Fruit fly (Drosophila melanogaster) whole organism, embryonic: ENCODE data around the gene dind.

Experiments used
- BEAF-32 ChIP-seq: fragments of 200-800 bp; sonication (Bioruptor generic); optimal IDR thresholded peaks from 3 replicates; lab custom pipeline; 2017; ENCODE audit warnings: missing biosample characterization, missing genetic modification characterization, mild to moderate bottlenecking, moderate library complexity, missing genetic modification reagents
- Blimp-1 ChIP-seq: fragments of 200-800 bp; sonication (Bioruptor generic); optimal IDR thresholded peaks from 3 replicates; lab custom pipeline; 2018; ENCODE audit warnings: missing biosample characterization, missing genetic modification characterization, mild to moderate bottlenecking, moderate library complexity, missing genetic modification reagents
- CG10147 ChIP-seq: fragments of 200-800 bp; sonication (Bioruptor generic); optimal IDR thresholded peaks from 2 replicates; lab custom pipeline; 2019; ENCODE audit warnings: missing biosample characterization, mild to moderate bottlenecking, missing genetic modification characterization, moderate library complexity
- CG10267 ChIP-seq: fragments of 200-800 bp; sonication (Bioruptor generic); optimal IDR thresholded peaks from 2 replicates; lab custom pipeline; 2018; ENCODE audit warnings: missing biosample characterization, mild to moderate bottlenecking, missing genetic modification characterization, moderate library complexity
- CG10274 ChIP-seq: fragments of 200-800 bp; sonication (Bioruptor generic); optimal IDR thresholded peaks from 3 replicates; lab custom pipeline; 2017; ENCODE audit warnings: missing biosample characterization, mild to moderate bottlenecking, missing genetic modification characterization
- CG12155 ChIP-seq: fragments of 200-800 bp; sonication (Bioruptor generic); optimal IDR thresholded peaks from 3 replicates; lab custom pipeline; 2016; ENCODE audit warnings: missing biosample characterization, missing genetic modification characterization
- CG12769 ChIP-seq: fragments of 200-800 bp; sonication (Bioruptor generic); optimal IDR thresholded peaks from 2 replicates; lab custom pipeline; 2019; ENCODE audit warnings: missing biosample characterization, mild to moderate bottlenecking, missing genetic modification characterization, moderate library complexity
- CG14965 ChIP-seq: fragments of 200-800 bp; sonication (Bioruptor generic); optimal IDR thresholded peaks from 2 replicates; lab custom pipeline; 2016; ENCODE audit warnings: missing biosample characterization, missing genetic modification characterization, borderline replicate concordance
- CG15696 ChIP-seq: fragments of 200-800 bp; sonication (Bioruptor generic); optimal IDR thresholded peaks from 2 replicates; lab custom pipeline; 2019; ENCODE audit warnings: missing biosample characterization, mild to moderate bottlenecking, missing genetic modification characterization, moderate library complexity
- CG16813 ChIP-seq: fragments of 200-800 bp; sonication (Bioruptor generic); IDR thresholded peaks from 3 replicates; pipeline ENCODE4 v1.3.6; 2022; ENCODE audit warnings: missing biosample characterization, missing genetic modification characterization; ENCODE audit not compliant: partially characterized antibody
- CG2116 ChIP-seq: fragments of 200-800 bp; sonication (Bioruptor generic); optimal IDR thresholded peaks from 3 replicates; lab custom pipeline; 2018; ENCODE audit warnings: missing biosample characterization, mild to moderate bottlenecking, missing genetic modification characterization
- CG3163 ChIP-seq: fragments of 200-800 bp; sonication (Bioruptor generic); optimal IDR thresholded peaks from 3 replicates; lab custom pipeline; 2016; ENCODE audit warnings: missing biosample characterization, missing genetic modification characterization
- CG34224 ChIP-seq: fragments of 200-800 bp; sonication (Bioruptor generic); IDR thresholded peaks from 3 replicates; pipeline ENCODE4 v1.3.6; 2022; ENCODE audit warnings: missing biosample characterization, missing genetic modification characterization; ENCODE audit not compliant: partially characterized antibody
- CG6175 ChIP-seq: fragments of 200-800 bp; sonication (Bioruptor generic); IDR thresholded peaks from 3 replicates; pipeline ENCODE4 v1.3.6; 2022; ENCODE audit warnings: missing biosample characterization, missing genetic modification characterization
- CG6791 ChIP-seq: fragments of 200-800 bp; sonication (Bioruptor generic); IDR thresholded peaks from 3 replicates; pipeline ENCODE4 v1.3.6; 2022; ENCODE audit warnings: missing biosample characterization, missing genetic modification characterization; ENCODE audit not compliant: partially characterized antibody
- CG8388 ChIP-seq: fragments of 200-800 bp; sonication (Bioruptor generic); optimal IDR thresholded peaks from 2 replicates; lab custom pipeline; 2019; ENCODE audit warnings: missing biosample characterization, mild to moderate bottlenecking, missing genetic modification characterization, moderate library complexity
- Deaf1 ChIP-seq: fragments of 200-800 bp; optimal IDR thresholded peaks from 3 replicates; lab custom pipeline; 2019; ENCODE audit warnings: missing biosample characterization, mild to moderate bottlenecking, missing genetic modification characterization, moderate library complexity
- Doc3 ChIP-seq: fragments of 200-800 bp; sonication (Bioruptor generic); IDR thresholded peaks from 3 replicates; pipeline ENCODE4 v1.3.6; 2022; ENCODE audit warnings: missing biosample characterization, missing genetic modification characterization; ENCODE audit not compliant: partially characterized antibody
- Dp ChIP-seq: fragments of 200-800 bp; sonication (Bioruptor generic); optimal IDR thresholded peaks from 2 replicates; lab custom pipeline; 2018; ENCODE audit warnings: missing biosample characterization, mild to moderate bottlenecking, missing genetic modification characterization, moderate library complexity
- Fer1 ChIP-seq: fragments of 200-800 bp; sonication (Bioruptor generic); optimal IDR thresholded peaks from 2 replicates; lab custom pipeline; 2017; ENCODE audit warnings: missing biosample characterization, mild to moderate bottlenecking, missing genetic modification characterization
- Gug ChIP-seq: fragments of 200-800 bp; sonication (Bioruptor generic); IDR thresholded peaks from 4 replicates; pipeline ENCODE4 v1.3.6; 2022; ENCODE audit warnings: missing biosample characterization, missing genetic modification characterization
- HLH4C ChIP-seq: fragments of 200-800 bp; sonication (Bioruptor generic); IDR thresholded peaks from 3 replicates; pipeline ENCODE4 v1.3.6; 2022; ENCODE audit warnings: missing biosample characterization, missing genetic modification characterization; ENCODE audit not compliant: partially characterized antibody
- Med ChIP-seq: fragments of 200-800 bp; sonication (Bioruptor generic); peaks from one replicate; lab custom pipeline; 2016; ENCODE audit warnings: missing biosample characterization, missing genetic modification characterization, mild to moderate bottlenecking, inconsistent platforms, moderate library complexity
- Optix ChIP-seq: fragments of 200-800 bp; sonication (Bioruptor generic); IDR thresholded peaks from 3 replicates; pipeline ENCODE4 v1.3.6; 2022; ENCODE audit warnings: missing biosample characterization, missing genetic modification characterization
- Rfx ChIP-seq: fragments of 200-800 bp; sonication (Bioruptor generic); IDR thresholded peaks from 2 replicates; pipeline ENCODE4 v1.3.6; 2022; ENCODE audit warnings: missing biosample characterization, missing genetic modification characterization
- Sin3A ChIP-seq: fragments of >200 bp; optimal IDR thresholded peaks from 2 replicates; lab custom pipeline; 2018
- amos ChIP-seq: fragments of 200-800 bp; sonication (Bioruptor generic); IDR thresholded peaks from 2 replicates; pipeline ENCODE4 v1.3.6; 2022; ENCODE audit warnings: missing biosample characterization, missing genetic modification characterization; ENCODE audit not compliant: partially characterized antibody
- ato ChIP-seq: fragments of 200-800 bp; sonication (Bioruptor generic); IDR thresholded peaks from 2 replicates; pipeline ENCODE4 v1.3.6; 2022; ENCODE audit warnings: missing biosample characterization, missing genetic modification characterization; ENCODE audit not compliant: partially characterized antibody
- bbx ChIP-seq: fragments of 200-800 bp; sonication (Bioruptor generic); IDR thresholded peaks from 2 replicates; pipeline ENCODE4 v1.3.6; 2022; ENCODE audit warnings: missing biosample characterization, missing genetic modification characterization; ENCODE audit not compliant: partially characterized antibody
- chm ChIP-seq: fragments of 200-800 bp; sonication (Bioruptor generic); IDR thresholded peaks from 2 replicates; pipeline ENCODE4 v1.3.6; 2022; ENCODE audit warnings: missing biosample characterization, missing genetic modification characterization
- crp ChIP-seq, 2 experiments: fragments of 200-800 bp; sonication (Bioruptor generic); optimal IDR thresholded peaks; 2 replicates in 1 of 2; 3 replicates in 1 of 2; lab custom pipeline; 2017; ENCODE audit warnings: missing biosample characterization in 2 of 2, missing genetic modification characterization in 2 of 2, mild to moderate bottlenecking in 1 of 2, moderate library complexity in 1 of 2
- dm ChIP-seq: fragments of 200-800 bp; sonication (Bioruptor generic); optimal IDR thresholded peaks from 3 replicates; lab custom pipeline; 2016; ENCODE audit warnings: missing biosample characterization, missing genetic modification characterization
- grau ChIP-seq: fragments of 200-800 bp; optimal IDR thresholded peaks from 3 replicates; lab custom pipeline; 2019; ENCODE audit warnings: missing biosample characterization, mild to moderate bottlenecking, missing genetic modification characterization, moderate library complexity
- hkb ChIP-seq, 2 experiments: fragments of 200-800 bp in 1 of 2; fragments of >200 bp in 1 of 2; sonication (Bioruptor generic) in 1 of 2; IDR thresholded peaks in 1 of 2; optimal IDR thresholded peaks in 1 of 2; 2 replicates each; pipeline versions ENCODE4 v1.3.6 to Lab custom; 2017 to 2022; ENCODE audit warnings: missing biosample characterization in 1 of 2, missing genetic modification characterization in 1 of 2
- kni ChIP-seq: fragments of 200-800 bp; sonication (Bioruptor generic); optimal IDR thresholded peaks from 3 replicates; lab custom pipeline; 2017; ENCODE audit warnings: mild to moderate bottlenecking, missing biosample characterization, missing genetic modification reagents, missing genetic modification characterization
- mld ChIP-seq: fragments of 200-800 bp; sonication (Bioruptor generic); IDR thresholded peaks from 3 replicates; pipeline ENCODE4 v1.3.6; 2022; ENCODE audit warnings: missing biosample characterization, missing genetic modification characterization; ENCODE audit not compliant: partially characterized antibody
- nerfin-2 ChIP-seq: fragments of 200-800 bp; sonication (Bioruptor generic); IDR thresholded peaks from 2 replicates; pipeline ENCODE4 v1.3.6; 2022; ENCODE audit warnings: missing biosample characterization, missing genetic modification characterization; ENCODE audit not compliant: partially characterized antibody
- nmo ChIP-seq: fragments of 200-800 bp; sonication (Bioruptor generic); optimal IDR thresholded peaks from 2 replicates; lab custom pipeline; 2018; ENCODE audit warnings: missing biosample characterization, mild to moderate bottlenecking, missing genetic modification characterization, moderate library complexity
- sens ChIP-seq: fragments of 200-800 bp; sonication (Bioruptor generic); peaks from one replicate; lab custom pipeline; 2016; ENCODE audit warnings: missing biosample characterization, missing genetic modification characterization
- slbo ChIP-seq: fragments of 200-800 bp; sonication (Bioruptor generic); IDR thresholded peaks from 2 replicates; pipeline ENCODE4 v1.3.6; 2022; ENCODE audit warnings: missing biosample characterization, missing genetic modification characterization
- sna ChIP-seq: fragments of 200-800 bp; sonication (Bioruptor generic); IDR thresholded peaks from 2 replicates; pipeline ENCODE4 v1.3.6; 2022; ENCODE audit warnings: missing biosample characterization, missing genetic modification characterization; ENCODE audit not compliant: partially characterized antibody
- sqz ChIP-seq: fragments of 200-800 bp; sonication (Bioruptor generic); optimal IDR thresholded peaks from 3 replicates; lab custom pipeline; 2018; ENCODE audit warnings: missing biosample characterization, mild to moderate bottlenecking, missing genetic modification characterization
- tna ChIP-seq: fragments of 200-800 bp; sonication (Bioruptor generic); IDR thresholded peaks from 2 replicates; pipeline ENCODE4 v1.3.6; 2022; ENCODE audit warnings: missing biosample characterization, missing genetic modification characterization; ENCODE audit not compliant: partially characterized antibody
- trem ChIP-seq: fragments of 200-800 bp; optimal IDR thresholded peaks from 3 replicates; lab custom pipeline; 2019; ENCODE audit warnings: missing biosample characterization, mild to moderate bottlenecking, missing genetic modification characterization, moderate library complexity
- z ChIP-seq: fragments of 200-800 bp; sonication (Bioruptor generic); IDR thresholded peaks from 3 replicates; pipeline ENCODE4 v1.3.6; 2022; ENCODE audit warnings: missing biosample characterization, missing genetic modification characterization

The dind gene

dm6 chr3R:18669152-18669551 is 8.2 kb downstream of the dind start, which contains the start of gene CG7702:
TSS of gene CG7702 (plus strand) at chr3R:18669390.
- TF ChIP-seq CG12769 (tag; lab: Kevin White, UChicago) (peak; percentile 56), CG6175 (peak; percentile 56; the same call in 1 of the 3 replicates), CG10274 (no peak), Deaf1 (tag; lab: Kevin White, UChicago) (peak; percentile 29), bbx (GFP tag; lab: Robert Waterston, UW) (peak; percentile 37; the same call in 1 of the 2 replicates), Med (peak; percentile 71), ato (peak; percentile 36; the same call in 1 of the 2 replicates), z (GFP tag; lab: Robert Waterston, UW) (0 out of 3 replicates have a peak, but pooled peaks have one; percentile 26), chm (GFP tag; lab: Robert Waterston, UW) (0 out of 2 replicates have a peak, but pooled peaks have one; percentile 32), CG10147 (no peak), CG8388 (GFP tag; lab: Kevin White, UChicago) (peak; percentile 42), tna (0 out of 2 replicates have a peak, but pooled peaks have one; percentile 24), Fer1 (GFP tag; lab: Kevin White, UChicago) (no peak), Gug (no peak), grau (tag; lab: Kevin White, UChicago) (peak; percentile 38), sqz (peak; percentile 57), Blimp-1 (GFP tag; lab: Kevin White, UChicago) (peak; percentile 31), kni (GFP tag; lab: Kevin White, UChicago) (peak; percentile 62)

- no peak for TF ChIP-seq CG15696 (tag; lab: Kevin White, UChicago)
- TF ChIP-seq Sin3A (lab: Kevin White, UChicago), result peak; percentile 34
- TF ChIP-seq sna, result peak; percentile 42; the same call in 1 of the 2 replicates
- TF ChIP-seq nerfin-2 (GFP tag; lab: Robert Waterston, UW), result 0 out of 2 replicates have a peak, but pooled peaks have one; percentile 24
- peak; percentile 33 for TF ChIP-seq dm (GFP tag; lab: Kevin White, UChicago)
- TF ChIP-seq mld, result 0 out of 3 replicates have a peak, but pooled peaks have one; percentile 39
- no peak for TF ChIP-seq CG14965 (GFP tag; lab: Kevin White, UChicago)
- peak; percentile 55; the same call in 1 of the 2 replicates for TF ChIP-seq amos (GFP tag; lab: Robert Waterston, UW)
- TF ChIP-seq sens (GFP tag; lab: Kevin White, UChicago), result peak; percentile 72
- no peak for TF ChIP-seq CG3163 (GFP tag; lab: Kevin White, UChicago)
- TF ChIP-seq Rfx, result no peak
- TF ChIP-seq CG10267 (tag; lab: Kevin White, UChicago), result peak; percentile 8
- peak; percentile 90 for TF ChIP-seq CG12155 (GFP tag; lab: Kevin White, UChicago)
- peak; percentile 57 for TF ChIP-seq CG34224 (GFP tag; lab: Robert Waterston, UW)
- TF ChIP-seq CG2116 (GFP tag; lab: Kevin White, UChicago), result peak; percentile 62
- no peak for TF ChIP-seq hkb (optimal IDR thresholded peaks at IDR 0.05; lab: Kevin White, UChicago)
- 0 out of 2 replicates have a peak, but pooled peaks have one; percentile 13 for TF ChIP-seq hkb (GFP tag; IDR thresholded peaks at IDR 0.05; lab: Robert Waterston, UW)
- no peak for TF ChIP-seq z (GFP tag; lab: Robert Waterston, UW)
- TF ChIP-seq crp (GFP tag; optimal IDR thresholded peaks at IDR 0.05; lab: Kevin White, UChicago), result peak; percentile 76 to 94
- TF ChIP-seq Optix (GFP tag; lab: Robert Waterston, UW), result no peak
- TF ChIP-seq nmo (GFP tag; lab: Kevin White, UChicago), result peak; percentile 8
- peak; percentile 85 for TF ChIP-seq Dp (GFP tag; lab: Kevin White, UChicago)
- 0 out of 3 replicates have a peak, but pooled peaks have one; percentile 34 for TF ChIP-seq Doc3 (GFP tag; lab: Robert Waterston, UW)
- peak; percentile 56; the same call in 1 of the 3 replicates for TF ChIP-seq CG6791 (GFP tag; lab: Robert Waterston, UW)
- peak; percentile 56; the same call in 1 of the 3 replicates for TF ChIP-seq HLH4C (GFP tag; lab: Robert Waterston, UW)
- no peak for TF ChIP-seq slbo (GFP tag; lab: Robert Waterston, UW)
- TF ChIP-seq CG16813 (GFP tag; lab: Robert Waterston, UW), result peak; percentile 43; the same call in 2 of the 3 replicates
- peak; percentile 6 for TF ChIP-seq trem (tag; lab: Kevin White, UChicago)
- TF ChIP-seq bbx (GFP tag; lab: Robert Waterston, UW), result peak; percentile 27; the same call in 1 of the 2 replicates
- TF ChIP-seq BEAF-32 (GFP tag; lab: Kevin White, UChicago), result peak; percentile 57
Measured at dm6 chr3R:18667659-18668248, 9.6 kb downstream of the dind start, which contains the start of gene CG31229. TSS of gene CG31229 (plus strand) at chr3R:18667852.
